Fruit fly (Drosophila melanogaster) whole organism, embryonic: ENCODE data around the gene CG31816.

ENCODE experiments used
- Adf1 ChIP-seq: fragments of 200-800 bp; sonication (Bioruptor generic); IDR thresholded peaks from 2 replicates; pipeline ENCODE4 v1.3.6; 2022; ENCODE audit warnings: missing biosample characterization, missing genetic modification characterization
- Blimp-1 ChIP-seq: fragments of 200-800 bp; sonication (Bioruptor generic); optimal IDR thresholded peaks from 3 replicates; lab custom pipeline; 2018; ENCODE audit warnings: missing biosample characterization, missing genetic modification characterization, mild to moderate bottlenecking, moderate library complexity, missing genetic modification reagents
- CG11560 ChIP-seq: fragments of 200-800 bp; sonication (Bioruptor generic); IDR thresholded peaks from 3 replicates; pipeline ENCODE4 v1.3.6; 2022; ENCODE audit warnings: missing biosample characterization, missing genetic modification characterization
- CG12299 ChIP-seq: fragments of 200-800 bp; sonication (Bioruptor generic); optimal IDR thresholded peaks from 2 replicates; lab custom pipeline; 2018; ENCODE audit warnings: missing biosample characterization, mild to moderate bottlenecking, missing genetic modification characterization
- CG12744 ChIP-seq: fragments of 200-800 bp; sonication (Bioruptor generic); optimal IDR thresholded peaks from 2 replicates; lab custom pipeline; 2016; ENCODE audit warnings: missing biosample characterization, missing genetic modification characterization
- CG13287 ChIP-seq: fragments of 200-800 bp; sonication (Bioruptor generic); IDR thresholded peaks from 2 replicates; pipeline ENCODE4 v1.3.6; 2022; ENCODE audit warnings: missing biosample characterization, missing genetic modification characterization; ENCODE audit not compliant: partially characterized antibody
- CG16815 ChIP-seq: fragments of 200-800 bp; sonication (Bioruptor generic); optimal IDR thresholded peaks from 3 replicates; lab custom pipeline; 2017; ENCODE audit warnings: missing biosample characterization, mild to moderate bottlenecking, missing genetic modification characterization
- CG2202 ChIP-seq: fragments of 200-800 bp; sonication (Bioruptor generic); optimal IDR thresholded peaks from 2 replicates; lab custom pipeline; 2018; ENCODE audit warnings: missing biosample characterization, mild to moderate bottlenecking, missing genetic modification characterization
- CG2712 ChIP-seq: fragments of 200-800 bp; optimal IDR thresholded peaks from 3 replicates; lab custom pipeline; 2019; ENCODE audit warnings: missing biosample characterization, mild to moderate bottlenecking, missing genetic modification characterization, moderate library complexity
- CG31441 ChIP-seq: fragments of 200-800 bp; sonication (Bioruptor generic); IDR thresholded peaks from 2 replicates; pipeline ENCODE4 v1.3.6; 2022; ENCODE audit warnings: missing biosample characterization, missing genetic modification characterization
- CG4328 ChIP-seq: fragments of 200-800 bp; sonication (Bioruptor generic); optimal IDR thresholded peaks from 3 replicates; lab custom pipeline; 2017; ENCODE audit warnings: missing biosample characterization, missing genetic modification reagents, missing genetic modification characterization
- CG5245 ChIP-seq: fragments of 200-800 bp; sonication (Bioruptor generic); optimal IDR thresholded peaks from 3 replicates; lab custom pipeline; 2016; ENCODE audit warnings: missing biosample characterization, missing genetic modification characterization
- CG6791 ChIP-seq: fragments of 200-800 bp; sonication (Bioruptor generic); IDR thresholded peaks from 3 replicates; pipeline ENCODE4 v1.3.6; 2022; ENCODE audit warnings: missing biosample characterization, missing genetic modification characterization; ENCODE audit not compliant: partially characterized antibody
- CG7786 ChIP-seq: fragments of 200-800 bp; sonication (Bioruptor generic); optimal IDR thresholded peaks from 2 replicates; lab custom pipeline; 2016; ENCODE audit warnings: missing biosample characterization, missing genetic modification characterization
- CG9932 ChIP-seq: fragments of 200-800 bp; sonication (Bioruptor generic); IDR thresholded peaks from 2 replicates; pipeline ENCODE4 v1.3.6; 2022; ENCODE audit warnings: missing biosample characterization, missing genetic modification characterization
- Dek ChIP-seq: fragments of 200-800 bp; sonication (Bioruptor generic); optimal IDR thresholded peaks from 3 replicates; lab custom pipeline; 2019; ENCODE audit warnings: missing biosample characterization, mild to moderate bottlenecking, missing genetic modification characterization, moderate library complexity
- Dp ChIP-seq: fragments of 200-800 bp; sonication (Bioruptor generic); optimal IDR thresholded peaks from 2 replicates; lab custom pipeline; 2018; ENCODE audit warnings: missing biosample characterization, mild to moderate bottlenecking, missing genetic modification characterization, moderate library complexity
- Dref ChIP-seq: fragments of 200-800 bp; sonication (Bioruptor generic); IDR thresholded peaks from 2 replicates; pipeline ENCODE4 v1.3.6; 2022; ENCODE audit warnings: missing biosample characterization, missing genetic modification characterization
- ERR ChIP-seq: fragments of 200-800 bp; sonication (Bioruptor generic); optimal IDR thresholded peaks from 2 replicates; lab custom pipeline; 2016; ENCODE audit warnings: missing biosample characterization, missing genetic modification characterization
- Eip74EF ChIP-seq, 2 experiments: fragments of 200-800 bp in 1 of 2; fragments of >200 bp in 1 of 2; sonication (Bioruptor generic) in 1 of 2; optimal IDR thresholded peaks; 2 replicates each; lab custom pipeline; 2017 to 2019; ENCODE audit warnings: missing biosample characterization in 2 of 2, missing genetic modification characterization in 2 of 2, mild to moderate bottlenecking in 1 of 2, moderate library complexity in 1 of 2
- GATAe ChIP-seq: fragments of 200-800 bp; sonication (Bioruptor generic); conservative IDR thresholded peaks from 2 replicates; pipeline ENCODE4 v1.3.6; 2022; ENCODE audit warnings: missing biosample characterization, missing genetic modification characterization
- HmgZ ChIP-seq: fragments of 200-800 bp; sonication (Bioruptor generic); optimal IDR thresholded peaks from 2 replicates; lab custom pipeline; 2018; ENCODE audit warnings: missing biosample characterization, mild to moderate bottlenecking, missing genetic modification characterization
- Hr51 ChIP-seq, 2 experiments: fragments of 200-800 bp; sonication (Bioruptor generic); optimal IDR thresholded peaks; 2 replicates in 1 of 2; 3 replicates in 1 of 2; lab custom pipeline; 2016 to 2018; ENCODE audit warnings: missing biosample characterization in 2 of 2, missing genetic modification characterization in 2 of 2, mild to moderate bottlenecking in 1 of 2, moderate library complexity in 1 of 2
- Lim3 ChIP-seq: fragments of 200-800 bp; sonication (Bioruptor generic); IDR thresholded peaks from 2 replicates; pipeline ENCODE4 v1.3.6; 2022; ENCODE audit warnings: missing biosample characterization, missing genetic modification characterization
- Nf-YA ChIP-seq: fragments of 200-800 bp; sonication (Bioruptor generic); IDR thresholded peaks from 2 replicates; pipeline ENCODE4 v1.3.6; 2022; ENCODE audit warnings: missing biosample characterization, missing genetic modification characterization
- Nf-YC ChIP-seq: fragments of 200-800 bp; optimal IDR thresholded peaks from 3 replicates; lab custom pipeline; 2019; ENCODE audit warnings: missing biosample characterization, mild to moderate bottlenecking, missing genetic modification characterization, moderate library complexity
- Ptx1 ChIP-seq: fragments of 200-800 bp; sonication (Bioruptor generic); IDR thresholded peaks from 2 replicates; pipeline ENCODE4 v1.3.6; 2022; ENCODE audit warnings: missing biosample characterization, missing genetic modification characterization
- Rfx ChIP-seq: fragments of 200-800 bp; sonication (Bioruptor generic); IDR thresholded peaks from 2 replicates; pipeline ENCODE4 v1.3.6; 2022; ENCODE audit warnings: missing biosample characterization, missing genetic modification characterization
- Rx ChIP-seq: fragments of 200-800 bp; sonication (Bioruptor generic); IDR thresholded peaks from 2 replicates; pipeline ENCODE4 v1.3.6; 2022; ENCODE audit warnings: missing biosample characterization, missing genetic modification characterization
- Sry-δ ChIP-seq: fragments of 200-800 bp; sonication (Bioruptor generic); optimal IDR thresholded peaks from 2 replicates; lab custom pipeline; 2016; ENCODE audit warnings: missing biosample characterization, missing genetic modification characterization
- caup ChIP-seq: fragments of 200-800 bp; sonication (Bioruptor generic); optimal IDR thresholded peaks from 3 replicates; lab custom pipeline; 2017; ENCODE audit warnings: missing biosample characterization, mild to moderate bottlenecking, missing genetic modification characterization, moderate library complexity; ENCODE audit not compliant: severe bottlenecking
- crc ChIP-seq: fragments of 200-800 bp; sonication (Bioruptor generic); optimal IDR thresholded peaks from 2 replicates; lab custom pipeline; 2016; ENCODE audit warnings: missing biosample characterization, missing genetic modification characterization
- crol ChIP-seq: fragments of 200-800 bp; sonication (Bioruptor generic); IDR thresholded peaks from 2 replicates; pipeline ENCODE4 v1.3.6; 2022; ENCODE audit warnings: missing biosample characterization, missing genetic modification characterization
- exex ChIP-seq: fragments of 200-800 bp; sonication (Bioruptor generic); optimal IDR thresholded peaks from 4 replicates; lab custom pipeline; 2018; ENCODE audit warnings: missing biosample characterization, mild to moderate bottlenecking, missing genetic modification characterization, moderate library complexity
- hbn ChIP-seq: fragments of 200-800 bp; sonication (Bioruptor generic); IDR thresholded peaks from 2 replicates; pipeline ENCODE4 v1.3.6; 2022; ENCODE audit warnings: missing biosample characterization, missing genetic modification characterization; ENCODE audit not compliant: partially characterized antibody
- hth ChIP-seq: fragments of >200 bp; optimal IDR thresholded peaks from 2 replicates; lab custom pipeline; 2017; ENCODE audit warnings: inconsistent platforms
- kah ChIP-seq: fragments of 200-800 bp; sonication (Bioruptor generic); optimal IDR thresholded peaks from 2 replicates; lab custom pipeline; 2018; ENCODE audit warnings: missing biosample characterization, mild to moderate bottlenecking, missing genetic modification characterization
- ken ChIP-seq: fragments of 200-800 bp; sonication (Bioruptor generic); IDR thresholded peaks from 3 replicates; pipeline ENCODE4 v1.3.6; 2022; ENCODE audit warnings: missing biosample characterization, missing genetic modification characterization
- lov ChIP-seq, 2 experiments: fragments of 200-800 bp in 1 of 2; fragments of >200 bp in 1 of 2; sonication (Bioruptor generic) in 1 of 2; IDR thresholded peaks in 1 of 2; optimal IDR thresholded peaks in 1 of 2; 2 replicates in 1 of 2; 3 replicates in 1 of 2; pipeline versions ENCODE4 v1.3.6 to Lab custom; 2017 to 2022; ENCODE audit warnings: missing biosample characterization in 1 of 2, missing genetic modification characterization in 1 of 2
- mam ChIP-seq: fragments of 200-800 bp; sonication (Bioruptor generic); optimal IDR thresholded peaks from 3 replicates; lab custom pipeline; 2016; ENCODE audit warnings: missing biosample characterization, missing genetic modification characterization
- psq ChIP-seq: fragments of 200-800 bp; sonication (Bioruptor generic); optimal IDR thresholded peaks from 2 replicates; lab custom pipeline; 2017; ENCODE audit warnings: missing biosample characterization, missing genetic modification characterization
- salm ChIP-seq: fragments of 200-800 bp; sonication (Bioruptor generic); optimal IDR thresholded peaks from 2 replicates; lab custom pipeline; 2018; ENCODE audit warnings: missing biosample characterization, mild to moderate bottlenecking, missing genetic modification characterization
- shn ChIP-seq: fragments of 200-800 bp; sonication (Bioruptor generic); optimal IDR thresholded peaks from 3 replicates; lab custom pipeline; 2016; ENCODE audit warnings: missing biosample characterization, missing genetic modification characterization
- sim ChIP-seq: fragments of 200-800 bp; sonication (Bioruptor generic); IDR thresholded peaks from 2 replicates; pipeline ENCODE4 v1.3.6; 2022; ENCODE audit warnings: missing biosample characterization, missing genetic modification characterization
- stwl ChIP-seq: fragments of 200-800 bp; sonication (Bioruptor generic); optimal IDR thresholded peaks from 3 replicates; lab custom pipeline; 2018; ENCODE audit warnings: missing biosample characterization, mild to moderate bottlenecking, missing genetic modification characterization, moderate library complexity
- tgo ChIP-seq: fragments of 200-800 bp; sonication (Bioruptor generic); IDR thresholded peaks from 3 replicates; pipeline ENCODE4 v1.3.6; 2022; ENCODE audit warnings: missing biosample characterization, missing genetic modification characterization
- tna ChIP-seq: fragments of 200-800 bp; sonication (Bioruptor generic); IDR thresholded peaks from 2 replicates; pipeline ENCODE4 v1.3.6; 2022; ENCODE audit warnings: missing biosample characterization, missing genetic modification characterization; ENCODE audit not compliant: partially characterized antibody
- vnd ChIP-seq: fragments of 200-800 bp; sonication (Bioruptor generic); IDR thresholded peaks from 3 replicates; pipeline ENCODE4 v1.3.6; 2022; ENCODE audit warnings: missing biosample characterization, missing genetic modification characterization; ENCODE audit not compliant: partially characterized antibody
- zen ChIP-seq: fragments of 200-800 bp; sonication (Bioruptor generic); optimal IDR thresholded peaks from 3 replicates; lab custom pipeline; 2018; ENCODE audit warnings: missing biosample characterization, mild to moderate bottlenecking, missing genetic modification characterization, moderate library complexity
- zfh2 ChIP-seq: fragments of 200-800 bp; sonication (Bioruptor generic); optimal IDR thresholded peaks from 2 replicates; lab custom pipeline; 2016; ENCODE audit warnings: missing biosample characterization, missing genetic modification characterization

Gene CG31816

dm6 chr2L:16507682-16508269 is 34.6 kb upstream of the CG31816 start (continued):
- TF ChIP-seq crol (GFP tag; lab: Robert Waterston, UW) (no peak), CG9932 (no peak), CG31441 (GFP tag; lab: Robert Waterston, UW) (no peak), Adf1 (no peak), Hr51 (GFP tag; optimal IDR thresholded peaks at IDR 0.05; lab: Kevin White, UChicago) (no peak), CG4328 (GFP tag; lab: Kevin White, UChicago) (no peak), psq (GFP tag; lab: Kevin White, UChicago) (no peak), caup (no peak), Sry-δ (GFP tag; lab: Kevin White, UChicago) (peak; percentile 44), CG6791 (peak; percentile 68; the same call in 2 of the 3 replicates), ken (GFP tag; lab: Robert Waterston, UW) (no peak), Ptx1 (GFP tag; lab: Robert Waterston, UW) (no peak), stwl (peak; percentile 94), CG12744 (no peak), Nf-YA (no peak), zen (tag; lab: Kevin White, UChicago) (no peak), Blimp-1 (no peak), Nf-YC (peak; percentile 9), tna (peak; percentile 71), HmgZ (tag; lab: Kevin White, UChicago) (no peak), CG2712 (no peak), salm (no peak), sim (GFP tag; lab: Robert Waterston, UW) (no peak), crc (GFP tag; lab: Kevin White, UChicago) (no peak), Rx (GFP tag; lab: Robert Waterston, UW) (no peak), Dp (peak; percentile 93), GATAe (no peak), zfh2 (GFP tag; lab: Kevin White, UChicago) (no peak), Eip74EF (GFP tag; optimal IDR thresholded peaks at IDR 0.05; lab: Kevin White, UChicago) (no peak), hth (no peak), CG11560 (tag; lab: Robert Waterston, UW) (no peak), tgo (GFP tag; lab: Robert Waterston, UW) (no peak), kah (GFP tag; lab: Kevin White, UChicago) (no peak), CG16815 (GFP tag; lab: Kevin White, UChicago) (no peak), ERR (no peak), exex (tag; lab: Kevin White, UChicago) (no peak), Dek (tag; lab: Kevin White, UChicago) (no peak), CG7786 (GFP tag; lab: Kevin White, UChicago) (no peak), lov (optimal IDR thresholded peaks at IDR 0.05; lab: Kevin White, UChicago) (no peak), lov (GFP tag; IDR thresholded peaks at IDR 0.05; lab: Robert Waterston, UW) (no peak), CG2202 (no peak), vnd (peak; percentile 39; the same call in 1 of the 3 replicates), hbn (GFP tag; lab: Robert Waterston, UW) (peak; percentile 61), CG12299 (no peak), mam (GFP tag; lab: Kevin White, UChicago) (no peak), CG5245 (no peak), Lim3 (GFP tag; lab: Robert Waterston, UW) (no peak), Rfx (GFP tag; lab: Robert Waterston, UW) (no peak), Dref (peak; percentile 82), shn (no peak), CG13287 (GFP tag; lab: Robert Waterston, UW) (peak; percentile 77)
